Worm (Caenorhabditis elegans) whole organism, early embryonic: ENCODE results near the gene F23D12.7.

Experiments
- F13C5.2 ChIP-seq: sonication (generic microtip); optimal IDR thresholded peaks from 2 replicates; lab custom pipeline; 2017; ENCODE audit warnings: mild to moderate bottlenecking, missing genetic modification characterization, inconsistent platforms, missing compliant biosample characterization
- ama-1 ChIP-seq: fragments of 150-350 bp; optimal IDR thresholded peaks from 2 replicates; lab custom pipeline; 2014
- hmbx-1 ChIP-seq: sonication (generic microtip); optimal IDR thresholded peaks from 2 replicates; lab custom pipeline; 2016; ENCODE audit warnings: mild to moderate bottlenecking, missing genetic modification characterization, missing compliant biosample characterization
- hnd-1 ChIP-seq: sonication (generic microtip); optimal IDR thresholded peaks from 2 replicates; lab custom pipeline; 2016; ENCODE audit warnings: missing genetic modification characterization, missing compliant biosample characterization

DNA sequence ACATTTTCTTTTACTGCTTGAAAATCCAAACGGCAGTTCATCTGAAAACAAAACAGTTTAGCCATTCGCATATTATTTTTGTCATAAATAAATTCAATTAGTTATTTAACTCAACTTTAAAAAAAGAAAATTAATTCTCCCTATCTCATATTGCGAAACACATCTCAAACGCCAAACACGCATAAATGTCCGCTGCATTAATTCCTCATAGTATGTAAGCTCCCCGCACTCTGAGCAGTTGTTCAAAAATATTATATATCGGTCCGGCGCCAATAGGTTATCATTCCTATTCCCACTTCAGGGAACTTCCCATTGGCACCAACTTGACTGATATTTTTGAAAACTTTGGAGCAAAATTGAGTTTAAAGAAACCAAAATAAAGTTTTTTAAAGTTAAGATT lies 24.6 kb upstream of the F23D12.7 start:
- TF ChIP-seq ama-1 (lab: Kevin White, UChicago) = no peak
- TF ChIP-seq F13C5.2 = no peak
- TF ChIP-seq hmbx-1 (tag; lab: Kevin White, UChicago) = no peak
- no peak for TF ChIP-seq hnd-1 (tag; lab: Kevin White, UChicago)
